Fruit fly (Drosophila melanogaster): ENCODE measurements around the gene Irc.

DNA sequence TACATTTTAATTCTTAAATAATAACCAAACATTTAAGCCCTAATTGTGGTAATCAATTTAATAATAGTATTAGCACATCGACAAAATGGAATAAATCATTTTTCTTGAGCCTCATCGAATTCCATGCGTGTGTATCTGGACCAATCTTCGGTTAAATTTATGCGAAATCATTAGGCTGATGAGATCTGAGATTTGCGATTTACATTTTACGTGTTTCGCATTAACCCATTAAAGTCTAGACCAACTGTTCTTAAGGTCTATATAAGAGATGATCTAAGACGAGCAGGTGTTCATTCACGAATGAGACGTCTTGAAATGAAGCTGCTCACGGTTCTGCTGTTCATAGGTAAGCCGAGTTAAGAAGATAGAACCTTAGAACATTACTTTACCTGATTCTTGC lies 28.8 kb downstream of the Irc start, which contains the start of gene CG31268:
- no peak for TF ChIP-seq h (optimal IDR thresholded peaks at IDR 0.05)
- no peak for TF ChIP-seq ttk (optimal IDR thresholded peaks at IDR 0.05)
